Fruit fly (Drosophila melanogaster) whole organism, prepupa: ENCODE data around the gene CG32668.

Experiments
- CG10631 ChIP-seq: fragments of 200-800 bp; sonication (Bioruptor generic); optimal IDR thresholded peaks from 2 replicates; lab custom pipeline; 2016; ENCODE audit warnings: missing biosample characterization, missing genetic modification characterization
- CG1621 ChIP-seq: fragments of 200-800 bp; sonication (Bioruptor generic); optimal IDR thresholded peaks from 3 replicates; lab custom pipeline; 2018; ENCODE audit warnings: missing biosample characterization, mild to moderate bottlenecking, missing genetic modification characterization
- CG16779 ChIP-seq: fragments of 200-800 bp; sonication (Bioruptor generic); optimal IDR thresholded peaks from 3 replicates; lab custom pipeline; 2017; ENCODE audit warnings: missing biosample characterization, mild to moderate bottlenecking, missing genetic modification characterization
- CG3919 ChIP-seq: fragments of 200-800 bp; sonication (Bioruptor generic); optimal IDR thresholded peaks from 3 replicates; lab custom pipeline; 2016; ENCODE audit warnings: missing biosample characterization, missing genetic modification characterization
- CG7368 ChIP-seq: fragments of 200-800 bp; sonication (Bioruptor generic); optimal IDR thresholded peaks from 3 replicates; lab custom pipeline; 2016; ENCODE audit warnings: missing biosample characterization, missing genetic modification characterization
- Eip93F ChIP-seq: fragments of 200-800 bp; sonication (Bioruptor generic); optimal IDR thresholded peaks from 2 replicates; lab custom pipeline; 2016; ENCODE audit warnings: missing biosample characterization, mild to moderate bottlenecking, missing genetic modification characterization
- Hr39 ChIP-seq: fragments of 200-800 bp; sonication (Bioruptor generic); optimal IDR thresholded peaks from 2 replicates; lab custom pipeline; 2016; ENCODE audit warnings: missing biosample characterization, missing genetic modification characterization
- Sox102F ChIP-seq: fragments of 200-800 bp; sonication (Bioruptor generic); optimal IDR thresholded peaks from 2 replicates; lab custom pipeline; 2016; ENCODE audit warnings: missing biosample characterization, mild to moderate bottlenecking, missing genetic modification characterization
- Sox14 ChIP-seq: fragments of 200-800 bp; sonication (Bioruptor generic); optimal IDR thresholded peaks from 3 replicates; lab custom pipeline; 2016; ENCODE audit warnings: missing biosample characterization, missing genetic modification characterization
- achi ChIP-seq: fragments of 200-800 bp; sonication (Bioruptor generic); optimal IDR thresholded peaks from 3 replicates; lab custom pipeline; 2016; ENCODE audit warnings: missing biosample characterization, missing genetic modification characterization

- TF ChIP-seq CG1621 (tag; lab: Kevin White, UChicago) (no peak), CG7368 (GFP tag; lab: Kevin White, UChicago) (peak; percentile 30), Sox14 (GFP tag; lab: Kevin White, UChicago) (peak; percentile 7), achi (peak; percentile 14), Eip93F (no peak), Sox102F (GFP tag; lab: Kevin White, UChicago) (peak; percentile 20), CG3919 (GFP tag; lab: Kevin White, UChicago) (peak; percentile 37), Hr39 (GFP tag; lab: Kevin White, UChicago) (peak; percentile 20), CG10631 (GFP tag; lab: Kevin White, UChicago) (no peak), CG16779 (tag; lab: Kevin White, UChicago) (no peak)
These were observed 12.9 kb downstream of the CG32668 start for dm6 chrX:11146598-11147176.
